Worm (Caenorhabditis elegans): Measurements from ENCODE around the gene K03A1.4.

The K03A1.4 gene

DNA sequence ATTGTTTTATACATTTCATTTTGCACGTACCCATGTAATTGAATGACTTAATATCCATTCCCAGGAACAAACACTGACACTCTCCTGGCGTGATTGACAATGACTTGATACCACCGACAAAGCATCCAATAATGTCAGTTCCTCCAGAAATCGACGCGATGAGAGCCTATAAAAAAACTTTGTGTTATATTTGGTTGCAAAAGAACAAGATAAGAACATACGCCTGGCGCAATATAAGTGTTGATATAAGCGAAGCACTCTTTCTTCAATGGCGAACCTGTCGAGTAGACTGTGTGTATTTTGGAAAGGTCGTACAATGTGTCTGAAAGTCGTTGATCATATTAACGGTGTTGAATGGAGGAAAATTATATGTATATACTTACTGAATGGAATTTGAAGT, 4.6 kb upstream of the K03A1.4 start:
- TF ChIP-seq hmg-4 (GFP tag; optimal IDR thresholded peaks at IDR 0.05): no peak
- TF ChIP-seq hmbx-1 (tag; optimal IDR thresholded peaks at IDR 0.05): no peak
- no peak for TF ChIP-seq tbx-11 (GFP tag; IDR thresholded peaks at IDR 0.05)
- no peak for TF ChIP-seq ceh-13 (GFP tag; optimal IDR thresholded peaks at IDR 0.05)
- no peak for TF ChIP-seq scrt-1 (GFP tag; IDR thresholded peaks at IDR 0.05)

DNA sequence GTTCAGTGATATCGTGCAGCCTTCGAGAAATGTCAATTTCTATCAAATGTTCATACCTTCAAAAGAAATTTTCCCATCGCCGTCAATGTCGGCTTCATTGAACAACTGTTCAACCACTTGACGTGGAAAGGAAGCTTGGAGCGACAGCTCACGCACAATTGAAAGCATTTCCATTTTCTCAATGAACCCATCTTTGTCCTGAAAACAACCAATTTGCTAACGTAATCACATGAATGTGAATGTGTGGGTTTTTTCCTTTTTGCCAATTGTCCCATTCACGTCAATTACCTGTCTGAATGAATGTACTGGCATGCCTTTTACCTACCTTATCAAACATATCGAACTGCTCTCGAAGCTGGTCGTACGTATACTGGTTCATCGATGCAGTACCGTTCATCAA, 2.2 kb downstream of the K03A1.4 start:
- no peak for TF ChIP-seq tbx-11 (GFP tag; IDR thresholded peaks at IDR 0.05)
- TF ChIP-seq ets-7 (tag; optimal IDR thresholded peaks at IDR 0.05): no peak
- TF ChIP-seq B0310.2 (tag; optimal IDR thresholded peaks at IDR 0.05): no peak
- TF ChIP-seq sea-1 (GFP tag; conservative IDR thresholded peaks at IDR 0.05): no peak
- no peak for TF ChIP-seq hmbx-1 (tag; optimal IDR thresholded peaks at IDR 0.05)
- no peak for TF ChIP-seq pes-1 (GFP tag; IDR thresholded peaks at IDR 0.05)
- no peak for TF ChIP-seq ceh-36 (tag; optimal IDR thresholded peaks at IDR 0.05)
- no peak for TF ChIP-seq scrt-1 (GFP tag; IDR thresholded peaks at IDR 0.05)
- no peak for TF ChIP-seq hmg-4 (GFP tag; optimal IDR thresholded peaks at IDR 0.05)
- no peak for TF ChIP-seq flt-1 (GFP tag; IDR thresholded peaks at IDR 0.05)
- no peak for TF ChIP-seq F13C5.2 (tag; optimal IDR thresholded peaks at IDR 0.05)
- TF ChIP-seq ceh-13 (GFP tag; optimal IDR thresholded peaks at IDR 0.05): no peak
- TF ChIP-seq tbx-37 (GFP tag; conservative IDR thresholded peaks at IDR 0.05): no peak
- no peak for TF ChIP-seq tra-4 (tag; optimal IDR thresholded peaks at IDR 0.05)
- TF ChIP-seq aly-1 (tag; optimal IDR thresholded peaks at IDR 0.05): no peak
- no peak for TF ChIP-seq ama-1 (optimal IDR thresholded peaks at IDR 0.05)
- TF ChIP-seq hnd-1 (tag; optimal IDR thresholded peaks at IDR 0.05): no peak

DNA sequence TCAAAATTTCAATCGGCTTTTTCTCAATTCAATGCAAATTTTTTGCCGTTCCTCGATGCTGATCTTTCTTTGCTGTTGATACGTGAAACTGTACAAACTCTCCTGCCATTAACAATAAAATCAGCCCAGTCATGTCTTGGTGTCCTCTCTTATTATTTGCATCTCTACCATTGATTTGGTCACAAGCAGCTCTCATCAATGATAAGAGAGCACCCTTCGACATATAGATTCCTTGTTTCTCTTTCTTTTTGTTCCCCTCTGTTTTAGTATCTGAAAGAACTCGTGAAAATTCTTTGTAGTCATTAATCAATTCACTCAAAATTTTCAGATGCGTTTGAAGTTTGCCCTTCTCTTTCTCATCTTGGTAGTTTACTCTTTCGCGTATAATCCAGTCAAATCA, 6.7 kb downstream of the K03A1.4 start, which contains the start of gene lron-7:
Gene lron-7 (plus strand): TSS at position 323 of the 400 bp plus-strand sequence.
- TF ChIP-seq hmg-4 (GFP tag; optimal IDR thresholded peaks at IDR 0.05) (no peak), tra-4 (tag; optimal IDR thresholded peaks at IDR 0.05) (no peak), flt-1 (GFP tag; IDR thresholded peaks at IDR 0.05) (no peak), tbx-37 (GFP tag; conservative IDR thresholded peaks at IDR 0.05) (no peak), scrt-1 (GFP tag; IDR thresholded peaks at IDR 0.05) (no peak), ceh-13 (GFP tag; optimal IDR thresholded peaks at IDR 0.05) (no peak), tbx-11 (GFP tag; IDR thresholded peaks at IDR 0.05) (no peak), F13C5.2 (tag; optimal IDR thresholded peaks at IDR 0.05) (no peak), hmbx-1 (tag; optimal IDR thresholded peaks at IDR 0.05) (no peak), B0310.2 (tag; optimal IDR thresholded peaks at IDR 0.05) (no peak), hnd-1 (tag; optimal IDR thresholded peaks at IDR 0.05) (no peak), ama-1 (optimal IDR thresholded peaks at IDR 0.05) (no peak), ceh-36 (tag; optimal IDR thresholded peaks at IDR 0.05) (no peak), sea-1 (GFP tag; conservative IDR thresholded peaks at IDR 0.05) (no peak), aly-1 (tag; optimal IDR thresholded peaks at IDR 0.05) (no peak)

DNA sequence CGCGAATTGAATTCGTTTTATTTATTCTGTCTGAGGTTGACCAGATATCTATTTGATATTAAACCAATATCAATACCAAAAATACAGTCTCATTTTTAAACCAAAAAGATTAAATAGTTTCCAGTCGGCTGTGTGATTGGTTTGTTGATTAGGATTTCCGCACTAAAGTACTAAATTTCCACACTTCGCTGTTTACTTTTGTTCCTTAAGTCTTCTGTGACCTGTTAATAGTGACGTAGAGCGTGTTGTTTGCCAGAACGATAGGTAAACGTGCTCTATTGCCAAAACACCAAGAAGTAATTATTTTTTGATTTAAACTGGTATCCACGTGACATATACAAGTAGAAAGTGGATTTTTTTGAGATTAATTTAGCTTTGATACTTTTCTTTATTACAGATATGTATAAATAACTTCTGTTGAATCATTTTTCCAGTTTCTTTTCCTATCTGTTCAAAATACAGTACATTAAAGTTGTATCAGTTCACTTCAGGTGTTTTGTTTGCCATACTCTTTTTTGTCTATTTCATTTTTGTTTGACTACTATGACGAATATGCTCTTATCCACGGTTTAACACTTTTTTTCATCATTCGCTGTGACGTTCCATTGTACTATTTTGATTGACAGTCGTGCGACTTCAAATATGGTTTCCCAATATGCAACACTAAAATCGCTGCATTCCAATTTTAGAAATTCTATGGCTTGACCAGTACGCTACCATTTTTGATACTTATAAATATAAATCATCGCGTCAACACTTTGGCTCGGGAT, 7.5 kb downstream of the K03A1.4 start:
- no peak for TF ChIP-seq ets-7 (tag; optimal IDR thresholded peaks at IDR 0.05)

DNA sequence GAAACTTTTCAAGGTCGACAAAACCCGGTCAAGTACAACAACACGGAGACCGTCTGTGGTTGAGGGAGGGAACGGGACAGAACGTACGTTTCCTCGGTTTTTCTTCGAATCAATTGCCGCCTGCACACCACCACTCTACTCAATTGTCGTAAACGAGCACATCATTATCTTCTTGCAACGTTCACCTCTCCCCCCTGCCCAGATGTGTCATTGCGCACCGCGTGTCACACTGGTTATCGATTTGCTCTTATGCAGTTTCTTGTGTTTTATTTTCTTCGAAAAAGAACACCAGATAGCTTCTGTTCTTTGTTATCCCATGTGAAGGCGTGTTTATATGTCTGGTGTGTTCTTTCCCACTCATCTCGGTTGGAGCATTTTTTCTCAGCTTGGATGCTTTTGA, 9.0 kb downstream of the K03A1.4 start:
- TF ChIP-seq flt-1 (GFP tag; IDR thresholded peaks at IDR 0.05) (no peak), F13C5.2 (tag; optimal IDR thresholded peaks at IDR 0.05) (no peak), ceh-13 (GFP tag; optimal IDR thresholded peaks at IDR 0.05) (no peak), hmbx-1 (tag; optimal IDR thresholded peaks at IDR 0.05) (no peak), sea-1 (GFP tag; conservative IDR thresholded peaks at IDR 0.05) (no peak), ceh-36 (tag; optimal IDR thresholded peaks at IDR 0.05) (no peak)

DNA sequence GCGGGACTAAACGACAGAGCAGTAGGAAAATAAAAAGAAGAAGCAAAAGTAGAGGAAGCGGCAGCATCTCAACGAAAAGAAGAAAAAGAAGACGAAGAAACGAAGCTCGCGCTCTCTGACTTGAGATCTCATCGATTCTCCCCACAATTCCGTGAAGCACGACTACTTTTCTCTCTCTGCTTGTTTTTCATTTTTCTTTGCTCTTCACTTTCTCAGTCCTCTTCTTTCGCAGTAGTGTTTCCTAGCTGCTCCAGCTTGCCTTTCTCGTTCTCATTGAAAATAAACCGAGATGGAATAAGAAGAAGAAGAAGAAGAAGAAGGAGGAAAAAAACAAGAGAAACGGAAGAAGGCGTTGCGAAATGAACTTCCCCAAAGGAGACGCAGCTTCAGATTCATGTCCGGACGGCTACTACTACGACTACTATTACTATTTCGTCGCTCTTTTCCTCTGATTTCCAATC, 13.8 kb downstream of the K03A1.4 start:
- TF ChIP-seq tra-4 (tag; optimal IDR thresholded peaks at IDR 0.05) (no peak), B0310.2 (tag; optimal IDR thresholded peaks at IDR 0.05) (no peak), aly-1 (tag; optimal IDR thresholded peaks at IDR 0.05) (no peak), scrt-1 (GFP tag; IDR thresholded peaks at IDR 0.05) (no peak), tbx-11 (GFP tag; IDR thresholded peaks at IDR 0.05) (no peak), ceh-13 (GFP tag; optimal IDR thresholded peaks at IDR 0.05) (no peak), F13C5.2 (tag; optimal IDR thresholded peaks at IDR 0.05) (no peak), ceh-36 (tag; optimal IDR thresholded peaks at IDR 0.05) (no peak), hmg-4 (GFP tag; optimal IDR thresholded peaks at IDR 0.05) (no peak), tbx-37 (GFP tag; conservative IDR thresholded peaks at IDR 0.05) (no peak), hmbx-1 (tag; optimal IDR thresholded peaks at IDR 0.05) (no peak), hnd-1 (tag; optimal IDR thresholded peaks at IDR 0.05) (no peak), sea-1 (GFP tag; conservative IDR thresholded peaks at IDR 0.05) (no peak), pes-1 (GFP tag; IDR thresholded peaks at IDR 0.05) (no peak), flt-1 (GFP tag; IDR thresholded peaks at IDR 0.05) (no peak), ets-7 (tag; optimal IDR thresholded peaks at IDR 0.05) (no peak), ama-1 (optimal IDR thresholded peaks at IDR 0.05) (no peak)

DNA sequence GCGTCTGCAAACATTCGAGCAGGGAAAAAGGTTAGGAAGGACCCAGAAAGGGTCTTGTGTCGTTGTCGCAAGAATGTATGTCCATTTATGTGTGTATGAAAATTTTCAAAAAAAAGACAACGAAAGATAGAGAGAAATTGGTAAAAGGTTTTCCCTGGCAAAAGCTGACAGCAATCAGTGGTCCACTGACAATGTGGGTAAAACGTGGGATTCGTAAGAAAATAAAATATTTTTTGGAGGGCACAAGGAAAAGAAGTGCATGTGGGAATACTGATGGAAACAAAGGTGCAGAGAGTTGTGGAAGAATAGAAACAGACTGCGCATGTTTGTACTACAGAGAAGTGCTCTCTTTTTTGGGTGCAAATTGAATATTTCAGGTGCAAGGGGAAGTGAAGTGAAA, 15.4 kb downstream of the K03A1.4 start:
- TF ChIP-seq ceh-13 (GFP tag; optimal IDR thresholded peaks at IDR 0.05) (no peak), tbx-37 (GFP tag; conservative IDR thresholded peaks at IDR 0.05) (no peak), tra-4 (tag; optimal IDR thresholded peaks at IDR 0.05) (no peak), hnd-1 (tag; optimal IDR thresholded peaks at IDR 0.05) (no peak), B0310.2 (tag; optimal IDR thresholded peaks at IDR 0.05) (no peak), F13C5.2 (tag; optimal IDR thresholded peaks at IDR 0.05) (no peak), ets-7 (tag; optimal IDR thresholded peaks at IDR 0.05) (no peak), hmbx-1 (tag; optimal IDR thresholded peaks at IDR 0.05) (no peak), ceh-36 (tag; optimal IDR thresholded peaks at IDR 0.05) (no peak), pes-1 (GFP tag; IDR thresholded peaks at IDR 0.05) (no peak), ama-1 (optimal IDR thresholded peaks at IDR 0.05) (no peak), sea-1 (GFP tag; conservative IDR thresholded peaks at IDR 0.05) (no peak)

DNA sequence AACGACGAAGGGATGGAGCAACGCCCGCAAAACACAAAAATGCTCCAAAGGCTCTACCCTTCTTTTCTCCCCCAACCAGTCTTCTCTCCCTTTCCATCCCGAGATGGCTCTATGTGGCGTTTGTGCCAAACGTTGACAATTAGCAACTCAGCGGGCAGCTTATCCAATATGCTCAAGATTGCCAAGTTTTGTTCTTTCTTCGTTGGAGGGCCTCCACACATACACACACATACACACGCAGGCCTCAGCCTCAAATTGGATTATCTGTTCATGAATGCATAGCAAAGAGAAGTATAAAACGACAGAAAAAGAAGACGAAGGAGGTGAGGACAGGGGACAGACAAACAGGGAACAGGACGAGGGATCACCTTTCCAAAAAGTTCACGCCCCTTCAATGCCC, 17.2 kb downstream of the K03A1.4 start:
- TF ChIP-seq tra-4 (tag; optimal IDR thresholded peaks at IDR 0.05): no peak
- peak; percentile 17 for TF ChIP-seq hmg-4 (GFP tag; optimal IDR thresholded peaks at IDR 0.05)
- no peak for TF ChIP-seq scrt-1 (GFP tag; IDR thresholded peaks at IDR 0.05)
- no peak for TF ChIP-seq F13C5.2 (tag; optimal IDR thresholded peaks at IDR 0.05)
- TF ChIP-seq tbx-11 (GFP tag; IDR thresholded peaks at IDR 0.05): no peak

Data from whole organism, early embryonic.